Worm (Caenorhabditis elegans) whole organism, L1 larva: ENCODE measurements around the gene Y54H5A.2.

ENCODE experiments used
- C04F5.9 ChIP-seq: sonication (generic microtip); optimal IDR thresholded peaks from 2 replicates; lab custom pipeline; 2016; ENCODE audit warnings: missing genetic modification characterization, missing compliant biosample characterization
- C16A3.4 ChIP-seq: fragments of 150-350 bp; optimal IDR thresholded peaks from 2 replicates; lab custom pipeline; 2014; ENCODE audit warnings: missing biosample characterization, missing genetic modification characterization
- C34B4.2 ChIP-seq: sonication (generic microtip); optimal IDR thresholded peaks from 2 replicates; lab custom pipeline; 2017; ENCODE audit warnings: mild to moderate bottlenecking, missing genetic modification characterization, missing compliant biosample characterization
- aha-1 ChIP-seq: fragments of 150-350 bp; optimal IDR thresholded peaks from 2 replicates; lab custom pipeline; 2014; ENCODE audit warnings: missing biosample characterization, missing genetic modification characterization
- blmp-1 ChIP-seq: fragments of 150-350 bp; optimal IDR thresholded peaks from 2 replicates; lab custom pipeline; 2014; ENCODE audit warnings: missing biosample characterization, missing genetic modification characterization
- ceh-63 ChIP-seq: fragments of 200-800 bp; sonication (Bioruptor generic); optimal IDR thresholded peaks from 2 replicates; lab custom pipeline; 2018; ENCODE audit warnings: mild to moderate bottlenecking, missing genetic modification characterization, missing compliant biosample characterization
- ceh-8 ChIP-seq: fragments of 200-800 bp; sonication (Bioruptor generic); optimal IDR thresholded peaks from 2 replicates; lab custom pipeline; 2018; ENCODE audit warnings: mild to moderate bottlenecking, missing genetic modification characterization, moderate library complexity, missing compliant biosample characterization
- ceh-90 ChIP-seq: sonication (generic microtip); optimal IDR thresholded peaks from 2 replicates; lab custom pipeline; 2016; ENCODE audit warnings: missing genetic modification characterization, missing compliant biosample characterization
- dpl-1 ChIP-seq, 3 experiments: fragments of 150-350 bp in 2 of 3; sonication (generic microtip) in 1 of 3; optimal IDR thresholded peaks; 2 replicates each; lab custom pipeline; 2014 to 2017; ENCODE audit warnings: missing biosample characterization in 3 of 3, missing genetic modification characterization in 3 of 3, missing genetic modification reagents in 3 of 3
- dsc-1 ChIP-seq: sonication (generic microtip); optimal IDR thresholded peaks from 2 replicates; lab custom pipeline; 2016; ENCODE audit warnings: mild to moderate bottlenecking, missing genetic modification characterization, missing compliant biosample characterization
- efl-1 ChIP-seq, 4 experiments: fragments of 150-350 bp; optimal IDR thresholded peaks in 3 of 4; peaks in 1 of 4; 1 replicate in 1 of 4; 2 replicates in 3 of 4; lab custom pipeline; 2014; ENCODE audit warnings: missing biosample characterization in 2 of 4, missing genetic modification characterization in 2 of 4, missing genetic modification reagents in 2 of 4
- efl-3 ChIP-seq: fragments of 200-800 bp; sonication (Bioruptor generic); optimal IDR thresholded peaks from 2 replicates; lab custom pipeline; 2018; ENCODE audit warnings: mild to moderate bottlenecking, missing genetic modification characterization, missing compliant biosample characterization
- egl-13 ChIP-seq: sonication (generic microtip); optimal IDR thresholded peaks from 2 replicates; lab custom pipeline; 2016; ENCODE audit warnings: missing genotype, missing genetic modification reagents, missing genetic modification characterization, missing compliant biosample characterization
- elt-2 ChIP-seq: sonication (generic microtip); optimal IDR thresholded peaks from 2 replicates; lab custom pipeline; 2016; ENCODE audit warnings: missing genetic modification characterization, mild to moderate bottlenecking, inconsistent platforms, missing compliant biosample characterization, missing genetic modification reagents
- elt-3 ChIP-seq, 6 experiments: fragments of 150-350 bp in 1 of 6; sonication (generic microtip); optimal IDR thresholded peaks; 2 replicates each; lab custom pipeline; 2017 to 2018; ENCODE audit warnings: missing biosample characterization in 6 of 6, missing genetic modification characterization in 6 of 6, inconsistent platforms in 1 of 6
- ets-5 ChIP-seq: fragments of 200-800 bp; sonication (Bioruptor generic); IDR thresholded peaks from 2 replicates; pipeline ENCODE4 v1.3.6; 2022; ENCODE audit warnings: missing genetic modification characterization, missing compliant biosample characterization
- fkh-4 ChIP-seq: sonication (generic microtip); optimal IDR thresholded peaks from 2 replicates; lab custom pipeline; 2016; ENCODE audit warnings: missing compliant biosample characterization, missing genetic modification characterization, borderline replicate concordance
- fos-1 ChIP-seq: fragments of 150-350 bp; optimal IDR thresholded peaks from 2 replicates; lab custom pipeline; 2014; ENCODE audit warnings: missing biosample characterization, missing genetic modification characterization
- grh-1 ChIP-seq: fragments of 200-800 bp; sonication (Bioruptor generic); IDR thresholded peaks from 2 replicates; pipeline ENCODE4 v1.3.6; 2022; ENCODE audit warnings: missing genetic modification reagents, missing genetic modification characterization, missing compliant biosample characterization
- irx-1 ChIP-seq: sonication (generic microtip); optimal IDR thresholded peaks from 2 replicates; lab custom pipeline; 2016; ENCODE audit warnings: missing genetic modification characterization, missing compliant biosample characterization
- jun-1 ChIP-seq: fragments of 150-350 bp; optimal IDR thresholded peaks from 2 replicates; lab custom pipeline; 2014; ENCODE audit warnings: missing biosample characterization, missing genetic modification reagents, missing genetic modification characterization
- lin-14 ChIP-seq: fragments of 200-800 bp; sonication (Bioruptor generic); optimal IDR thresholded peaks from 2 replicates; lab custom pipeline; 2018; ENCODE audit warnings: mild to moderate bottlenecking, missing genetic modification characterization, moderate library complexity, missing compliant biosample characterization
- lin-15B ChIP-seq: fragments of 150-350 bp; sonication (generic microtip); optimal IDR thresholded peaks from 3 replicates; lab custom pipeline; 2014; ENCODE audit warnings: missing biosample characterization, missing genetic modification characterization
- lin-35 ChIP-seq, 2 experiments: fragments of 150-350 bp; optimal IDR thresholded peaks; 2 replicates each; lab custom pipeline; 2014; ENCODE audit warnings: missing biosample characterization in 2 of 2, missing genetic modification characterization in 2 of 2, missing genetic modification reagents in 2 of 2
- lir-3 ChIP-seq: sonication (generic microtip); optimal IDR thresholded peaks from 2 replicates; lab custom pipeline; 2016; ENCODE audit warnings: mild to moderate bottlenecking, missing genetic modification characterization, moderate library complexity, missing compliant biosample characterization; ENCODE audit not compliant: poor library complexity
- lsy-2 ChIP-seq, 2 experiments: fragments of 150-350 bp; optimal IDR thresholded peaks; 2 replicates each; lab custom pipeline; 2014; ENCODE audit warnings: missing biosample characterization in 2 of 2, missing genetic modification characterization in 2 of 2
- mab-9 ChIP-seq: fragments of 200-800 bp; sonication (Bioruptor generic); IDR thresholded peaks from 2 replicates; pipeline ENCODE4 v1.3.6; 2022; ENCODE audit warnings: missing genetic modification reagents, missing genetic modification characterization, missing compliant biosample characterization
- nhr-20 ChIP-seq: sonication (generic microtip); optimal IDR thresholded peaks from 2 replicates; lab custom pipeline; 2016; ENCODE audit warnings: mild to moderate bottlenecking, missing genetic modification characterization, missing compliant biosample characterization
- nhr-71 ChIP-seq: sonication (generic microtip); optimal IDR thresholded peaks from 2 replicates; lab custom pipeline; 2016; ENCODE audit warnings: mild to moderate bottlenecking, missing genetic modification characterization, moderate library complexity, missing compliant biosample characterization
- nhr-85 ChIP-seq: sonication (generic microtip); peaks from one replicate; lab custom pipeline; 2016; ENCODE audit warnings: missing genetic modification characterization, inconsistent platforms, missing compliant biosample characterization
- nhr-90 ChIP-seq: sonication (generic microtip); optimal IDR thresholded peaks from 2 replicates; lab custom pipeline; 2016; ENCODE audit warnings: mild to moderate bottlenecking, missing genetic modification characterization, missing compliant biosample characterization; ENCODE audit not compliant: poor library complexity
- pax-3 ChIP-seq: fragments of 200-800 bp; sonication (Bioruptor generic); optimal IDR thresholded peaks from 2 replicates; lab custom pipeline; 2018; ENCODE audit warnings: mild to moderate bottlenecking, missing genetic modification characterization, moderate library complexity, missing compliant biosample characterization
- pqm-1 ChIP-seq: sonication (generic microtip); optimal IDR thresholded peaks from 3 replicates; lab custom pipeline; 2017; ENCODE audit warnings: missing biosample characterization, missing genetic modification characterization
- rnt-1 ChIP-seq: sonication (generic microtip); optimal IDR thresholded peaks from 2 replicates; lab custom pipeline; 2016; ENCODE audit warnings: mild to moderate bottlenecking, missing genetic modification characterization, moderate library complexity, missing compliant biosample characterization
- snpc-4 ChIP-seq: fragments of 150-350 bp; optimal IDR thresholded peaks from 2 replicates; lab custom pipeline; 2014; ENCODE audit warnings: missing biosample characterization, missing genetic modification characterization
- snu-23 ChIP-seq: sonication (generic microtip); optimal IDR thresholded peaks from 2 replicates; lab custom pipeline; 2016; ENCODE audit warnings: missing genetic modification characterization, missing compliant biosample characterization
- sox-4 ChIP-seq: sonication (generic microtip); optimal IDR thresholded peaks from 2 replicates; lab custom pipeline; 2016; ENCODE audit warnings: missing genetic modification characterization, missing compliant biosample characterization
- swsn-7 ChIP-seq: sonication (generic microtip); optimal IDR thresholded peaks from 2 replicates; lab custom pipeline; 2016; ENCODE audit warnings: missing genetic modification characterization, missing compliant biosample characterization
- tbx-2 ChIP-seq: sonication (generic microtip); optimal IDR thresholded peaks from 2 replicates; lab custom pipeline; 2016; ENCODE audit warnings: missing genetic modification characterization, missing compliant biosample characterization
- tlp-1 ChIP-seq: fragments of 150-350 bp; optimal IDR thresholded peaks from 2 replicates; lab custom pipeline; 2014; ENCODE audit warnings: missing biosample characterization, missing genetic modification characterization
- unc-130 ChIP-seq: fragments of 150-350 bp; optimal IDR thresholded peaks from 2 replicates; lab custom pipeline; 2017; ENCODE audit warnings: missing biosample characterization, missing genetic modification characterization, inconsistent platforms
- unc-30 ChIP-seq: sonication (generic microtip); optimal IDR thresholded peaks from 2 replicates; lab custom pipeline; 2017; ENCODE audit warnings: missing biosample characterization, missing genetic modification characterization
- unc-62 ChIP-seq: fragments of 150-350 bp; optimal IDR thresholded peaks from 2 replicates; lab custom pipeline; 2014; ENCODE audit warnings: missing biosample characterization, missing genetic modification reagents, missing genetic modification characterization
- unc-86 ChIP-seq: sonication (generic microtip); optimal IDR thresholded peaks from 2 replicates; lab custom pipeline; 2016; ENCODE audit warnings: missing genetic modification characterization, missing compliant biosample characterization
- vab-15 ChIP-seq: sonication (generic microtip); optimal IDR thresholded peaks from 2 replicates; lab custom pipeline; 2017; ENCODE audit warnings: missing genotype, mild to moderate bottlenecking, missing genetic modification characterization, missing compliant biosample characterization
- xbp-1 ChIP-seq: sonication (generic microtip); optimal IDR thresholded peaks from 2 replicates; lab custom pipeline; 2016; ENCODE audit warnings: missing genetic modification characterization, missing compliant biosample characterization
- ztf-11 ChIP-seq, 2 experiments: sonication (generic microtip); optimal IDR thresholded peaks; 2 replicates each; lab custom pipeline; 2016 to 2017; ENCODE audit warnings: missing genetic modification characterization in 2 of 2, missing biosample characterization in 1 of 2, missing compliant biosample characterization in 1 of 2

Y54H5A.2 gene

ce11 chrIII:5190671-5191174 is 41.3 kb upstream of the Y54H5A.2 start, which contains the start of gene hira-1:
TSS of gene hira-1 (plus strand) at chrIII:5191124.
- TF ChIP-seq lin-15B (tag; lab: Kevin White, UChicago), result peak; percentile 62
- no peak for TF ChIP-seq pqm-1 (tag; lab: Kevin White, UChicago)
- no peak for TF ChIP-seq ets-5 (GFP tag; lab: Robert Waterston, UW)
- peak; percentile 76 to 82 for TF ChIP-seq lin-35 (GFP tag; optimal IDR thresholded peaks at IDR 0.05; lab: Kevin White, UChicago)
- peak; percentile 70 to 77 for TF ChIP-seq efl-1 (optimal IDR thresholded peaks at IDR 0.05; lab: Kevin White, UChicago)
- TF ChIP-seq efl-1 (GFP tag; optimal IDR thresholded peaks at IDR 0.05 in 1 of 2; lab: Kevin White, UChicago), result peak; percentile 77 to 97
- TF ChIP-seq lin-14 (GFP tag; lab: Kevin White, UChicago), result peak; percentile 21
- no peak for TF ChIP-seq unc-130 (tag; lab: Kevin White, UChicago)
- no peak for TF ChIP-seq aha-1
- no peak for TF ChIP-seq ceh-90 (tag; lab: Kevin White, UChicago)
- TF ChIP-seq swsn-7 (tag; lab: Kevin White, UChicago), result no peak
- no peak for TF ChIP-seq efl-3 (GFP tag; lab: Kevin White, UChicago)
- TF ChIP-seq C16A3.4 (tag; lab: Kevin White, UChicago), result peak; percentile 49
- no peak for TF ChIP-seq unc-62 (GFP tag; lab: Kevin White, UChicago)
- TF ChIP-seq dpl-1 (GFP tag; optimal IDR thresholded peaks at IDR 0.05; lab: Kevin White, UChicago), result peak; percentile 62 to 82 (median 63)
- TF ChIP-seq vab-15 (tag; lab: Kevin White, UChicago), result peak; percentile 12
- TF ChIP-seq snu-23, result peak; percentile 16
- TF ChIP-seq lsy-2 (tag; optimal IDR thresholded peaks at IDR 0.05; lab: Kevin White, UChicago), result peak; percentile 31 to 71
- no peak for TF ChIP-seq nhr-90 (tag; lab: Kevin White, UChicago)
- no peak for TF ChIP-seq elt-3 (tag; optimal IDR thresholded peaks at IDR 0.05; lab: Kevin White, UChicago)
- no peak for TF ChIP-seq lir-3 (tag; lab: Kevin White, UChicago)
- TF ChIP-seq blmp-1, result peak; percentile 43

- TF ChIP-seq egl-13 (tag; lab: Kevin White, UChicago) (peak; percentile 57), fkh-4 (tag; lab: Kevin White, UChicago) (peak; percentile 56), unc-86 (no peak), aha-1 (no peak), lsy-2 (tag; optimal IDR thresholded peaks at IDR 0.05; lab: Kevin White, UChicago) (peak; percentile 34 to 59), nhr-71 (tag; lab: Kevin White, UChicago) (peak; percentile 70), dsc-1 (tag; lab: Kevin White, UChicago) (peak; percentile 41), unc-30 (tag; lab: Kevin White, UChicago) (no peak), grh-1 (GFP tag; lab: Robert Waterston, UW) (peak; percentile 43; the same call in 1 of the 2 replicates), C04F5.9 (peak; percentile 7), snpc-4 (tag; lab: Kevin White, UChicago) (no peak), sox-4 (peak; percentile 60), xbp-1 (tag; lab: Kevin White, UChicago) (peak; percentile 50), ceh-63 (GFP tag; lab: Kevin White, UChicago) (no peak), irx-1 (tag; lab: Kevin White, UChicago) (peak; percentile 72), rnt-1 (tag; lab: Kevin White, UChicago) (peak; percentile 91), vab-15 (tag; lab: Kevin White, UChicago) (no peak), dpl-1 (GFP tag; optimal IDR thresholded peaks at IDR 0.05; lab: Kevin White, UChicago) (peak; percentile 84 to 92 (median 89)), blmp-1 (peak; percentile 18), swsn-7 (tag; lab: Kevin White, UChicago) (peak; percentile 48), snu-23 (peak; percentile 39), elt-2 (tag; lab: Kevin White, UChicago) (peak; percentile 22), ztf-11 (tag; optimal IDR thresholded peaks at IDR 0.05; lab: Kevin White, UChicago) (peak in 1 of 2 experiments; percentile 67), tbx-2 (peak; percentile 39), jun-1 (tag; lab: Kevin White, UChicago) (no peak), lir-3 (tag; lab: Kevin White, UChicago) (peak; percentile 84), tlp-1 (tag; lab: Kevin White, UChicago) (no peak), C34B4.2 (no peak), elt-3 (tag; optimal IDR thresholded peaks at IDR 0.05; lab: Kevin White, UChicago) (no peak), efl-1 (optimal IDR thresholded peaks at IDR 0.05; lab: Kevin White, UChicago) (peak; percentile 91 to 93), efl-1 (GFP tag; optimal IDR thresholded peaks at IDR 0.05 in 1 of 2; lab: Kevin White, UChicago) (peak; percentile 90 to 99), nhr-20 (peak; percentile 58), pax-3 (peak; percentile 16), nhr-85 (peak; percentile 79), fos-1 (tag; lab: Kevin White, UChicago) (peak; percentile 23), nhr-90 (tag; lab: Kevin White, UChicago) (peak; percentile 70), ceh-8 (GFP tag; lab: Kevin White, UChicago) (no peak), mab-9 (GFP tag; lab: Robert Waterston, UW) (no peak)
These were observed 40.8 kb upstream of the Y54H5A.2 start for ce11 chrIII:5190179-5190578.
